Worm (Caenorhabditis elegans): ENCODE results near the gene dot-1.2.

- TF ChIP-seq eyg-1 (tag; optimal IDR thresholded peaks at IDR 0.05): no peak
- no peak for TF ChIP-seq unc-55 (GFP tag; optimal IDR thresholded peaks at IDR 0.05)
- no peak for TF ChIP-seq zip-5 (tag; optimal IDR thresholded peaks at IDR 0.05)
Measured at ce11 chrX:11898040-11898439, 28.9 kb upstream of the dot-1.2 start, which contains the start of gene Y62H9A.9.

Measured in whole organism, late embryonic.